Worm (Caenorhabditis elegans) whole organism, late embryonic: ENCODE data around the gene ins-15.

Experiments
- C38D4.7 ChIP-seq: fragments of 200-800 bp; sonication (Bioruptor generic); optimal IDR thresholded peaks from 2 replicates; lab custom pipeline; 2018; ENCODE audit warnings: mild to moderate bottlenecking, missing genetic modification characterization, moderate library complexity, missing compliant biosample characterization
- Y22D7AL.16 ChIP-seq: sonication (generic microtip); optimal IDR thresholded peaks from 2 replicates; lab custom pipeline; 2016; ENCODE audit warnings: missing genetic modification characterization, missing compliant biosample characterization
- ahr-1 ChIP-seq: sonication (generic microtip); optimal IDR thresholded peaks from 2 replicates; lab custom pipeline; 2016; ENCODE audit warnings: missing genetic modification characterization, missing compliant biosample characterization
- ama-1 ChIP-seq: fragments of 150-350 bp; optimal IDR thresholded peaks from 2 replicates; lab custom pipeline; 2014
- ceh-18 ChIP-seq: sonication (generic microtip); optimal IDR thresholded peaks from 2 replicates; lab custom pipeline; 2016; ENCODE audit warnings: missing genetic modification characterization, missing compliant biosample characterization
- ceh-19 ChIP-seq: fragments of 200-800 bp; sonication (Bioruptor generic); optimal IDR thresholded peaks from 2 replicates; lab custom pipeline; 2018; ENCODE audit warnings: mild to moderate bottlenecking, missing genetic modification characterization, missing compliant biosample characterization
- ceh-31 ChIP-seq: sonication (generic microtip); optimal IDR thresholded peaks from 2 replicates; lab custom pipeline; 2016; ENCODE audit warnings: missing genetic modification characterization, missing compliant biosample characterization
- ceh-6 ChIP-seq: fragments of 200-800 bp; sonication (Bioruptor generic); optimal IDR thresholded peaks from 2 replicates; lab custom pipeline; 2018; ENCODE audit warnings: mild to moderate bottlenecking, missing genetic modification characterization, missing compliant biosample characterization
- ceh-9 ChIP-seq: sonication (generic microtip); optimal IDR thresholded peaks from 2 replicates; lab custom pipeline; 2016; ENCODE audit warnings: mild to moderate bottlenecking, missing genetic modification characterization, inconsistent platforms, missing compliant biosample characterization
- dmd-4 ChIP-seq: sonication (generic microtip); optimal IDR thresholded peaks from 2 replicates; lab custom pipeline; 2016; ENCODE audit warnings: borderline replicate concordance, missing genetic modification characterization, missing compliant biosample characterization
- fkh-6 ChIP-seq: sonication (generic microtip); optimal IDR thresholded peaks from 2 replicates; lab custom pipeline; 2016; ENCODE audit warnings: missing genetic modification characterization, missing compliant biosample characterization
- hlh-13 ChIP-seq: fragments of 200-800 bp; sonication (Bioruptor generic); optimal IDR thresholded peaks from 2 replicates; lab custom pipeline; 2018; ENCODE audit warnings: mild to moderate bottlenecking, missing genetic modification characterization, missing compliant biosample characterization
- hlh-15 ChIP-seq: sonication (generic microtip); optimal IDR thresholded peaks from 2 replicates; lab custom pipeline; 2016; ENCODE audit warnings: missing genetic modification characterization, missing compliant biosample characterization
- hlh-30 ChIP-seq: sonication (generic microtip); optimal IDR thresholded peaks from 2 replicates; lab custom pipeline; 2017; ENCODE audit warnings: antibody characterized with exemption, missing genetic modification characterization, missing compliant biosample characterization; ENCODE audit not compliant: insufficient read depth
- hlh-6 ChIP-seq: sonication (generic microtip); optimal IDR thresholded peaks from 2 replicates; lab custom pipeline; 2016; ENCODE audit warnings: missing genotype, missing genetic modification characterization, missing compliant biosample characterization
- lim-6 ChIP-seq: sonication (generic microtip); optimal IDR thresholded peaks from 2 replicates; lab custom pipeline; 2016; ENCODE audit warnings: missing genetic modification characterization, missing compliant biosample characterization
- mec-3 ChIP-seq: sonication (generic microtip); optimal IDR thresholded peaks from 2 replicates; lab custom pipeline; 2016; ENCODE audit warnings: borderline replicate concordance, missing genetic modification characterization, missing compliant biosample characterization
- nfya-1 ChIP-seq: sonication (generic microtip); optimal IDR thresholded peaks from 2 replicates; lab custom pipeline; 2017; ENCODE audit warnings: missing genetic modification characterization, mild to moderate bottlenecking, missing compliant biosample characterization, antibody characterized with exemption, moderate library complexity
- nhr-11 ChIP-seq: fragments of 150-350 bp; optimal IDR thresholded peaks from 2 replicates; lab custom pipeline; 2014; ENCODE audit warnings: missing biosample characterization, missing genetic modification characterization
- npax-4 ChIP-seq: sonication (generic microtip); optimal IDR thresholded peaks from 2 replicates; lab custom pipeline; 2016; ENCODE audit warnings: missing genetic modification characterization, missing compliant biosample characterization
- pag-3 ChIP-seq: sonication (generic microtip); optimal IDR thresholded peaks from 2 replicates; lab custom pipeline; 2016; ENCODE audit warnings: missing compliant biosample characterization, missing genetic modification characterization, borderline replicate concordance
- pax-1 ChIP-seq: fragments of 150-350 bp; optimal IDR thresholded peaks from 2 replicates; lab custom pipeline; 2014; ENCODE audit warnings: missing biosample characterization, missing genetic modification characterization
- rnt-1 ChIP-seq: sonication (generic microtip); optimal IDR thresholded peaks from 2 replicates; lab custom pipeline; 2016; ENCODE audit warnings: missing genetic modification characterization, missing compliant biosample characterization
- sdc-2 ChIP-seq: sonication (generic microtip); optimal IDR thresholded peaks from 2 replicates; lab custom pipeline; 2016; ENCODE audit warnings: missing genotype, missing genetic modification characterization, missing compliant biosample characterization
- sox-2 ChIP-seq: fragments of 200-800 bp; sonication (Bioruptor generic); IDR thresholded peaks from 2 replicates; pipeline ENCODE4 v1.3.6; 2022; ENCODE audit warnings: missing genetic modification reagents, missing genetic modification characterization, missing compliant biosample characterization
- syd-9 ChIP-seq: sonication (generic microtip); optimal IDR thresholded peaks from 2 replicates; lab custom pipeline; 2016; ENCODE audit warnings: mild to moderate bottlenecking, missing genetic modification characterization, moderate library complexity, missing compliant biosample characterization
- unc-3 ChIP-seq, 2 experiments: fragments of 200-800 bp in 1 of 2; sonication (Bioruptor generic) in 1 of 2; sonication (generic microtip) in 1 of 2; conservative IDR thresholded peaks in 1 of 2; optimal IDR thresholded peaks in 1 of 2; 2 replicates each; pipeline versions ENCODE4 v1.3.6 to Lab custom; 2016 to 2022; ENCODE audit warnings: missing compliant biosample characterization in 2 of 2, missing genetic modification characterization in 2 of 2, missing genetic modification reagents in 1 of 2
- unc-42 ChIP-seq: sonication (generic microtip); optimal IDR thresholded peaks from 2 replicates; lab custom pipeline; 2016; ENCODE audit warnings: missing genotype, missing genetic modification characterization, missing compliant biosample characterization
- unc-55 ChIP-seq: sonication (generic microtip); optimal IDR thresholded peaks from 2 replicates; lab custom pipeline; 2017; ENCODE audit warnings: missing biosample characterization, missing genetic modification reagents, missing genetic modification characterization
- zip-5 ChIP-seq: sonication (generic microtip); optimal IDR thresholded peaks from 2 replicates; lab custom pipeline; 2016; ENCODE audit warnings: missing genetic modification characterization, missing compliant biosample characterization
- ztf-16 ChIP-seq: sonication (generic microtip); optimal IDR thresholded peaks from 2 replicates; lab custom pipeline; 2017; ENCODE audit warnings: missing genetic modification characterization, missing compliant biosample characterization

The ins-15 gene

ce11 chrII:6710596-6710995 is 34.0 kb downstream of the ins-15 start:
- TF ChIP-seq zip-5 (tag; lab: Kevin White, UChicago) (no peak), hlh-6 (peak; percentile 45), ceh-18 (no peak), sox-2 (GFP tag; lab: Robert Waterston, UW) (no peak), sdc-2 (tag; lab: Kevin White, UChicago) (peak; percentile 28)

DNA sequence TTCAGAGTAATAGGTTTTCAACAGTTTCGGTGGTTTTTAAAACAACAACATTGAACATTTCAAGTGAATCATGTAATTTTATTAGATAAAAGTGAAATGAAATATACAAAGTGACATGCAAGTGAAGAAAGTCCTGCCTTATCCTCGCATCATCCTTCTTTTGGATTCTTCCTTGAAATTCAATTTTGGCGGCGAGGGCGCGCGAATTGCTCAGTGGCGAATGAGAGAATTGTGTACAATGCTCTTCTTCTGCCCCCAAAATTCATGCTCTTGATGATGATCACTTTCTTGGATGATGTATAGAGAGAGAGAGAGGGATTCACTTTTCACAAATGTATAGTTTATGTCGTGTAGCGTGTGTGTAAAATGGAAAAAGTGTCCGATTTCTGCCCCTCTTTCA is 34.9 kb downstream of the ins-15 start:
- TF ChIP-seq npax-4 (tag; lab: Kevin White, UChicago) (no peak), Y22D7AL.16 (tag; lab: Kevin White, UChicago) (no peak), unc-42 (tag; lab: Kevin White, UChicago) (peak; percentile 93), pag-3 (tag; lab: Kevin White, UChicago) (no peak), ama-1 (lab: Kevin White, UChicago) (no peak)

DNA sequence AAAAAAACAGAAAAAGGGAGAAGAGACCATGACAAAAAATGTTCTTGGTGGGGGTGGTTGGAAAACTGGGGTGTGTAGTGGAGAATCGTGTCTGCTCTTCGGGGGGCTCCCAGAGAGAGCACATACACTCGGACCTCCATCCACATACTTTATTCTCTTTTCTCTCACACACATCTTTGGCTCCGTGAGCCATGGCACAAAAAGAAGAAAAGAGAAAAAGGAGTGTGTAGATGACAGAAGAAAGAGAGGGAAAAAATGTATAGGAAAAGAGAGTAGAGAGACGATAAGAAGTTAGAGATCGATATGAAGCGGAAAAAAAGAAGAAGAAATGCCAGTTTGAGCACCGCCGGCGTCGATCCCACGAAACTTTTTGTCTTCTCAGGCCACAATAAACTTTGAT is 35.6 kb downstream of the ins-15 start:
- TF ChIP-seq zip-5 (tag; lab: Kevin White, UChicago) (no peak), ceh-18 (peak; percentile 76), nfya-1 (peak; percentile 36)

DNA sequence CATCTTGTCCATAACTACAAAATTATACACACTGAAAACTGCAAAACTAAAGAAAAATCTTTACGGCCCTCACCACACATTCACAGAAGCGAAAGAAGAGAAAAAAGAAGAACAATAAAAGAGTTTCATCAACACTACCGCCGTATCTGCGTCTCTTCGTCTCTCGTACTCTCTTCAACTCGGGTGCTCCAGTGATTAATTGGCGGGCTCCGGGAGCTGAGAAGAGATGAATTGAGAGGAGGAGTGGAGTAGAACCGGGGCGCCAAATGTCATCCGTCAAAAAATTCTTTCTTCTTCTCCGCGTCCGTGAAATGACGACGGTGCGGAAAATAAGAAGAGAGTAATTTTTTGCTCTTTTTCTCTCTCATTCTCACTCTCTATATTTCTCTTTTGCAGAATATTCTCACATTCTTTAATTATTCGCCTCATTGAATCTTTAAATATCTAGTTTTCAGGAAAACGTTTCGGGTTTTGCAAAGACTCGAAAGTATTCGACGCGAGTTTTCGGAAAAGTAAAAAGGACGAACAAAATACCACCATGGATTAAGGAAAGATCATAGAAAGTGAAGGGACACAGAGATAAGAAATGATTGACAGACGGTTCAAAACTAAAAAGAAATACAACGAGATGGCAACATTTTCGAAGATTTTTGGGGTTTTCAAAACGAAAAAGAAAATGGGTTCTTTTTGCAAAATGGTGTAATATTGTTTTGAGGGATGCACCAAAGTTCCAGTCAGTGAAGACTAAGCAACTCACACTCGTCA is 36.9 kb downstream of the ins-15 start:
- TF ChIP-seq hlh-13 (GFP tag; lab: Kevin White, UChicago), result no peak
- peak; percentile 27 for TF ChIP-seq ceh-31 (tag; lab: Kevin White, UChicago)
- TF ChIP-seq unc-55 (GFP tag; lab: Kevin White, UChicago), result peak; percentile 84
- TF ChIP-seq nfya-1, result no peak
- TF ChIP-seq syd-9 (tag; lab: Kevin White, UChicago), result no peak
- TF ChIP-seq pax-1 (tag; lab: Kevin White, UChicago), result no peak
- TF ChIP-seq rnt-1 (tag; lab: Kevin White, UChicago), result peak; percentile 41
- TF ChIP-seq ahr-1, result no peak
- TF ChIP-seq ceh-6 (GFP tag; lab: Kevin White, UChicago), result no peak
- no peak for TF ChIP-seq mec-3 (tag; lab: Kevin White, UChicago)
- TF ChIP-seq lim-6 (tag; lab: Kevin White, UChicago), result no peak
- TF ChIP-seq ceh-18, result peak; percentile 75
- TF ChIP-seq dmd-4 (tag; lab: Kevin White, UChicago), result no peak
- TF ChIP-seq ztf-16 (tag; lab: Kevin White, UChicago), result no peak
- peak; percentile 2 for TF ChIP-seq unc-42 (tag; lab: Kevin White, UChicago)
- TF ChIP-seq, all 69 proteins: peak for 5

- TF ChIP-seq C38D4.7 (GFP tag; lab: Kevin White, UChicago) (no peak), ceh-19 (GFP tag; lab: Kevin White, UChicago) (no peak), fkh-6 (tag; lab: Kevin White, UChicago) (no peak), hlh-15 (tag; lab: Kevin White, UChicago) (no peak), hlh-30 (tag; lab: Kevin White, UChicago) (no peak), ceh-6 (GFP tag; lab: Kevin White, UChicago) (no peak), unc-42 (tag; lab: Kevin White, UChicago) (peak; percentile 72), ceh-9 (tag; lab: Kevin White, UChicago) (no peak), nhr-11 (no peak), ceh-31 (tag; lab: Kevin White, UChicago) (no peak), lim-6 (tag; lab: Kevin White, UChicago) (no peak), unc-3 (GFP tag; conservative IDR thresholded peaks at IDR 0.05; lab: Robert Waterston, UW) (no peak), unc-3 (tag; optimal IDR thresholded peaks at IDR 0.05; lab: Kevin White, UChicago) (peak; percentile 65), nfya-1 (no peak), npax-4 (tag; lab: Kevin White, UChicago) (no peak)
Measured at ce11 chrII:6706552-6707091, 37.9 kb downstream of the ins-15 start.
